Worm (Caenorhabditis elegans): Measurements from ENCODE around the gene set-13.

set-13 gene

DNA sequence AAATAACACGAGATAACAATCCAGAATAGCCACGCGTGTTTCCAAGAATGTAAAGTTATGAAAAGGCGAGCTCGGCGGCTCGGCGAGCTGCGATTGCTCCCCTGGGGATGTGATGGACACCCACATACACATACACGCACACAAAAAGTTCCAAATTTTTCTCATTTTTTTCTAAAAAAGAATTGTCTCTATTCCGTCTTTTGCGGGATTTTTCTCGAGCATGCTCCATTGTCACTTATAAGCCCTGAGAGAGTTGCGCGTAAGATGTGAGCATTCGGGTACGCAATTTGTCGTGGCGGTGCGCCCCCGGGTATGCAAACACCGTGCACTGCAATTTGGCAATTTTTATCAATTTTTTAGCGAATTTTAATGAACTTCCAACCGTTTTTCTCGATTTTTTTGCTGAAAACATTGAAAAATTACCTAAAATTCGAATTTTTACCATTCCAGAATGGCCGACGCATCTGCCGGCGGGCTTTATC, 29.7 kb upstream of the set-13 start, which contains the start of the genes F08D12.12 and srpa-72:
Gene F08D12.12 (minus strand): TSS at position 51 of the 482 bp plus-strand sequence.
Gene srpa-72 (plus strand): TSS at position 451 of the 482 bp plus-strand sequence.
- TF ChIP-seq zag-1 (tag; optimal IDR thresholded peaks at IDR 0.05): no peak
- peak; percentile 63 for TF ChIP-seq lin-39 (tag; optimal IDR thresholded peaks at IDR 0.05)
- peak; percentile 85 for TF ChIP-seq hmg-11 (tag; optimal IDR thresholded peaks at IDR 0.05)
- TF ChIP-seq elt-2 (tag; optimal IDR thresholded peaks at IDR 0.05): peak; percentile 21
- TF ChIP-seq daf-12 (tag; optimal IDR thresholded peaks at IDR 0.05): no peak
- peak; percentile 47 for TF ChIP-seq lin-15B (tag; optimal IDR thresholded peaks at IDR 0.05)

- no peak for TF ChIP-seq R02D3.7 (tag; optimal IDR thresholded peaks at IDR 0.05)
- no peak for TF ChIP-seq nhr-23 (tag; optimal IDR thresholded peaks at IDR 0.05)
- no peak for TF ChIP-seq skn-1 (tag; optimal IDR thresholded peaks at IDR 0.05)
- TF ChIP-seq elt-3 (tag; optimal IDR thresholded peaks at IDR 0.05): no peak
- no peak for TF ChIP-seq nhr-43 (tag; optimal IDR thresholded peaks at IDR 0.05; ENCODE audit: poor library complexity, severe bottlenecking)
- no peak for TF ChIP-seq pha-4 (tag; optimal IDR thresholded peaks at IDR 0.05)
- TF ChIP-seq mml-1 (tag; optimal IDR thresholded peaks at IDR 0.05): no peak
- TF ChIP-seq egl-5 (tag; optimal IDR thresholded peaks at IDR 0.05): no peak
- TF ChIP-seq nhr-25 (tag; optimal IDR thresholded peaks at IDR 0.05): no peak
- no peak for TF ChIP-seq sea-2 (GFP tag; optimal IDR thresholded peaks at IDR 0.05)
- no peak for TF ChIP-seq nhr-11 (tag; optimal IDR thresholded peaks at IDR 0.05)
- TF ChIP-seq ztf-11 (tag; optimal IDR thresholded peaks at IDR 0.05): no peak
- no peak for TF ChIP-seq nhr-237 (tag; optimal IDR thresholded peaks at IDR 0.05)
- TF ChIP-seq egl-27 (tag; optimal IDR thresholded peaks at IDR 0.05): no peak
- no peak for TF ChIP-seq aly-2 (tag; optimal IDR thresholded peaks at IDR 0.05)
- TF ChIP-seq elt-2 (tag; optimal IDR thresholded peaks at IDR 0.05): no peak
- TF ChIP-seq fkh-2 (tag; optimal IDR thresholded peaks at IDR 0.05): no peak
- no peak for TF ChIP-seq nhr-28 (tag; optimal IDR thresholded peaks at IDR 0.05)
These were observed 28.9 kb upstream of the set-13 start for ce11 chrII:2787849-2788248.

ce11 chrII:2791693-2792092, 25.1 kb upstream of the set-13 start:
- no peak for TF ChIP-seq ceh-28 (tag; optimal IDR thresholded peaks at IDR 0.05)
- no peak for TF ChIP-seq lin-15B (tag; optimal IDR thresholded peaks at IDR 0.05)
- TF ChIP-seq elt-3 (tag; optimal IDR thresholded peaks at IDR 0.05): no peak
- no peak for TF ChIP-seq ztf-4 (tag; optimal IDR thresholded peaks at IDR 0.05)
- no peak for TF ChIP-seq mdl-1 (tag; optimal IDR thresholded peaks at IDR 0.05)
- TF ChIP-seq nhr-23 (tag; optimal IDR thresholded peaks at IDR 0.05): no peak

DNA sequence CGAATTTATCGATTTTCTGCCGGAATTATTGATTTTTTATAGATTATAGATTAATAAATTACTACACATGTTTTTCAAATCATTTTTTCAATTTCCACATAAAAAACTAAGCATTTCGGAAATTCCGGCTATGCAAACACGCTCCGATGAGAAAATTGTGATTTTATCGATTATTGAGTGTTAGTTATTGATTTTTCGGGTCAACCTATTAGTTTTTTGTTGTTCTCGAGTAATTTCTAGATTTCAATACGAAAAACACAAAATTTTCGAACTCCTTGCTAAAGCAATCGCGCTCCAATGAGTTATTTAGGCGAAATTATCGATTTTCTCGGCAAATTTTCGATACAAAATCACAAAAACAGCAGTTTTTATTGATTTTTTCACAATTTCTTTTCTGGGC, 21.4 kb upstream of the set-13 start:
- no peak for TF ChIP-seq ceh-82 (tag; optimal IDR thresholded peaks at IDR 0.05)
- TF ChIP-seq ceh-28 (tag; optimal IDR thresholded peaks at IDR 0.05): peak; percentile 75

DNA sequence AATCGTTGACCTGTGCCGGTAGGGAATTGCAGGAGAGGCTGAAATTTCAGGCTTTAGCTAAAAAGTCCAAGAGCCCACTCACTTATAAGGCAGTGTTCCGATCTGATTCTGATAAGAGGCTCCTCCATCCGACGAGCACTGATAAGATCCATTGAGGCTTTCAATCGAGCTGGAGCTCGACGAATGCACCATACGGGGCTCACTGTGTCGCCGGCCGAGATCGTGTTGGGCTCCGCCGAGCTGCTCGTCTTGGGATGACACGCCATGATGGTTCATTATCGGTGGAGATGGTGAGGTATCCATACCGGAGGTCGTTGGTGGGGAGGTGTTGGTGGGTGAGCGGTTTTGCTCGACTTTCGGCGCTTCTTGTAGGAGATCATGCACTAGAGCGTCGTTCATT, 20.3 kb upstream of the set-13 start:
- TF ChIP-seq lsy-12 (tag; optimal IDR thresholded peaks at IDR 0.05) (no peak), ceh-16 (tag; optimal IDR thresholded peaks at IDR 0.05) (no peak), nhr-76 (tag; optimal IDR thresholded peaks at IDR 0.05) (no peak), nhr-237 (tag; optimal IDR thresholded peaks at IDR 0.05) (no peak), tbx-2 (tag; optimal IDR thresholded peaks at IDR 0.05) (no peak), nhr-43 (tag; optimal IDR thresholded peaks at IDR 0.05; ENCODE audit: poor library complexity, severe bottlenecking) (no peak), ama-1 (optimal IDR thresholded peaks at IDR 0.05) (no peak), nhr-67 (tag; optimal IDR thresholded peaks at IDR 0.05) (no peak), nhr-28 (tag; optimal IDR thresholded peaks at IDR 0.05) (no peak), ceh-9 (tag; optimal IDR thresholded peaks at IDR 0.05) (no peak), aly-2 (tag; optimal IDR thresholded peaks at IDR 0.05) (no peak), nhr-77 (tag; optimal IDR thresholded peaks at IDR 0.05) (no peak), pqm-1 (tag; optimal IDR thresholded peaks at IDR 0.05) (no peak), nfya-1 (tag; optimal IDR thresholded peaks at IDR 0.05; ENCODE audit: insufficient read depth) (no peak), ZK546.5 (tag; optimal IDR thresholded peaks at IDR 0.05) (no peak), jun-1 (tag; optimal IDR thresholded peaks at IDR 0.05) (no peak), nhr-11 (tag; optimal IDR thresholded peaks at IDR 0.05) (no peak), hmg-11 (tag; optimal IDR thresholded peaks at IDR 0.05) (no peak)
